Worm (Caenorhabditis elegans) whole organism, L3 larva: ENCODE data around the gene cct-6.

Experiments
- nhr-12 ChIP-seq: fragments of 150-350 bp; optimal IDR thresholded peaks from 2 replicates; lab custom pipeline; 2014; ENCODE audit warnings: missing biosample characterization, missing genetic modification characterization
- unc-39 ChIP-seq: sonication (generic microtip); optimal IDR thresholded peaks from 4 replicates; lab custom pipeline; 2017; ENCODE audit warnings: missing biosample characterization, missing genetic modification characterization

ce11 chrIII:5882823-5883222, 27.3 kb upstream of the cct-6 start, which contains the start of gene F01F1.14:
- TF ChIP-seq nhr-12 (no peak), unc-39 (tag; lab: Kevin White, UChicago) (no peak)
